Worm (Caenorhabditis elegans) whole organism, early embryonic: ENCODE data around the gene T05G5.1.

ENCODE experiments used
- B0310.2 ChIP-seq: sonication (generic microtip); optimal IDR thresholded peaks from 2 replicates; lab custom pipeline; 2016; ENCODE audit warnings: mild to moderate bottlenecking, missing genetic modification characterization, missing compliant biosample characterization
- F13C5.2 ChIP-seq: sonication (generic microtip); optimal IDR thresholded peaks from 2 replicates; lab custom pipeline; 2017; ENCODE audit warnings: mild to moderate bottlenecking, missing genetic modification characterization, inconsistent platforms, missing compliant biosample characterization
- aly-1 ChIP-seq: sonication (generic microtip); optimal IDR thresholded peaks from 2 replicates; lab custom pipeline; 2016; ENCODE audit warnings: missing genetic modification characterization, missing compliant biosample characterization
- ama-1 ChIP-seq: fragments of 150-350 bp; optimal IDR thresholded peaks from 2 replicates; lab custom pipeline; 2014
- ceh-13 ChIP-seq: fragments of 200-800 bp; sonication (Bioruptor generic); optimal IDR thresholded peaks from 2 replicates; lab custom pipeline; 2018; ENCODE audit warnings: mild to moderate bottlenecking, missing genetic modification characterization, missing compliant biosample characterization
- ceh-36 ChIP-seq: sonication (generic microtip); optimal IDR thresholded peaks from 2 replicates; lab custom pipeline; 2016; ENCODE audit warnings: missing genetic modification characterization, inconsistent platforms, missing compliant biosample characterization
- ets-7 ChIP-seq: sonication (generic microtip); optimal IDR thresholded peaks from 2 replicates; lab custom pipeline; 2016; ENCODE audit warnings: missing genotype, missing genetic modification characterization, missing compliant biosample characterization
- flt-1 ChIP-seq: fragments of 200-800 bp; sonication (Bioruptor generic); IDR thresholded peaks from 2 replicates; pipeline ENCODE4 v1.3.6; 2022; ENCODE audit warnings: missing genetic modification characterization, missing compliant biosample characterization
- hmbx-1 ChIP-seq: sonication (generic microtip); optimal IDR thresholded peaks from 2 replicates; lab custom pipeline; 2016; ENCODE audit warnings: mild to moderate bottlenecking, missing genetic modification characterization, missing compliant biosample characterization
- hmg-4 ChIP-seq: fragments of 200-800 bp; sonication (Bioruptor generic); optimal IDR thresholded peaks from 2 replicates; lab custom pipeline; 2018; ENCODE audit warnings: mild to moderate bottlenecking, missing genetic modification characterization, missing compliant biosample characterization
- hnd-1 ChIP-seq: sonication (generic microtip); optimal IDR thresholded peaks from 2 replicates; lab custom pipeline; 2016; ENCODE audit warnings: missing genetic modification characterization, missing compliant biosample characterization
- pes-1 ChIP-seq: fragments of 200-800 bp; sonication (Bioruptor generic); IDR thresholded peaks from 2 replicates; pipeline ENCODE4 v1.3.6; 2022; ENCODE audit warnings: missing genetic modification reagents, missing genetic modification characterization, missing compliant biosample characterization
- scrt-1 ChIP-seq: fragments of 200-800 bp; sonication (Bioruptor generic); IDR thresholded peaks from 2 replicates; pipeline ENCODE4 v1.3.6; 2022; ENCODE audit warnings: missing genetic modification characterization, missing compliant biosample characterization
- sea-1 ChIP-seq: fragments of 200-800 bp; sonication (Bioruptor generic); conservative IDR thresholded peaks from 2 replicates; pipeline ENCODE4 v1.3.6; 2022; ENCODE audit warnings: missing genetic modification characterization, missing compliant biosample characterization
- tbx-11 ChIP-seq: fragments of 200-800 bp; sonication (Bioruptor generic); IDR thresholded peaks from 2 replicates; pipeline ENCODE4 v1.3.6; 2022; ENCODE audit warnings: missing genetic modification characterization, missing compliant biosample characterization
- tbx-37 ChIP-seq: fragments of 200-800 bp; sonication (Bioruptor generic); conservative IDR thresholded peaks from 2 replicates; pipeline ENCODE4 v1.3.6; 2022; ENCODE audit warnings: missing genetic modification reagents, missing genetic modification characterization, missing compliant biosample characterization
- tra-4 ChIP-seq: sonication (generic microtip); optimal IDR thresholded peaks from 2 replicates; lab custom pipeline; 2017; ENCODE audit warnings: missing genetic modification characterization, missing compliant biosample characterization

Gene T05G5.1

DNA sequence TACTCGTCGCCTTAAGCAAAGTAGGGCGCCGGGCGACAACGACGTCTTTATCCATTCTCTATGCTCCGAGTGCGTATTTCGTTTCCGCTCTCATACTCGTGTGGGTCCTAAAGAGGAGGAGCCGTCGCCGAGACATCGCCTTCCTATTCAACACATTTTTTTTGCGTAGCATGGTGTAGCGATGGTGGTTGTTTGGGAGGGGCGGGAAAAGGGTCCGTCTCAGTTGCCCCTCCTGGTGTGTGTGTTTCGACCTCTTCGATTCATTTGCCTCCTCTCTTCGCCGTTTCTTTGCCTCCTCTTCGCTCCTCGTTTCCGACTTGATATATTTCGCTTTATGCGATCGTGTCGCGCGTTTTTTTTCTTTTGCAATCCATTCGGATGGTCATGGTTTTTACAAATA is 41.3 kb downstream of the T05G5.1 start:
- no peak for TF ChIP-seq aly-1 (tag; lab: Kevin White, UChicago)
- TF ChIP-seq hmbx-1 (tag; lab: Kevin White, UChicago): no peak
- no peak for TF ChIP-seq tra-4 (tag; lab: Kevin White, UChicago)
- no peak for TF ChIP-seq hmg-4
- no peak for TF ChIP-seq ceh-36 (tag; lab: Kevin White, UChicago)
- no peak for TF ChIP-seq tbx-37

DNA sequence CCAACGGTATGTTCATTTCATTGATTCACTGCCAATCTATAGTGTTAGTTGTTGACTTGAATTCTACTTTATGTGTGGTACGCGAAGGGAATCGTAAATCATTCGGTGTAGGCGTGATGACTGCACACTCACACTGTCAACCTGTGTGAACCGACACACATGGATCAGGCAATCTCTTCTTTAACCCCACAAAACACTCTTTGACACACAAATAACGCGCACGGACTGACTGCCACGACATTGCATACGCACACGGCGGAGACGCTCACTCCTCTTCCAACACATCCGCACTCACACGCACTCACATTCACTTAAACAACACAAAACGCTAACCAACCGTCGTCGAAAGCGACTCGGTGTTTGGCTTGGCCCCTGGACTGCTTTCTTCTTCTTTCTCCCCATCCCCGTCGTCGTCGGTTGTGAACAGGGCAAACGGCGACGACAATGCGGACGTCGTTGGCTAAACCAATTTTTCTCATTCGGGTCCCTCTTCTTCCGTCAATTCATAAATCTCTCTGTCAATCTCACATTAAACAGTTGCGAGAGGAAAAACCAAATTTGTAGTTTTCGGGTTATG is 42.9 kb downstream of the T05G5.1 start:
- TF ChIP-seq hmbx-1 (tag; lab: Kevin White, UChicago) (no peak), tbx-37 (no peak), flt-1 (GFP tag; lab: Robert Waterston, UW) (no peak), tra-4 (tag; lab: Kevin White, UChicago) (no peak), scrt-1 (GFP tag; lab: Robert Waterston, UW) (no peak), hnd-1 (no peak), ceh-36 (tag; lab: Kevin White, UChicago) (no peak), F13C5.2 (tag; lab: Kevin White, UChicago) (no peak), aly-1 (tag; lab: Kevin White, UChicago) (no peak), B0310.2 (tag; lab: Kevin White, UChicago) (no peak), ceh-13 (GFP tag; lab: Kevin White, UChicago) (no peak), sea-1 (GFP tag; lab: Robert Waterston, UW) (0 out of 2 replicates have a peak, but pooled peaks have one; percentile 25), ets-7 (tag; lab: Kevin White, UChicago) (peak; percentile 7), pes-1 (GFP tag; lab: Robert Waterston, UW) (no peak), hmg-4 (peak; percentile 59), ama-1 (lab: Kevin White, UChicago) (no peak)

DNA sequence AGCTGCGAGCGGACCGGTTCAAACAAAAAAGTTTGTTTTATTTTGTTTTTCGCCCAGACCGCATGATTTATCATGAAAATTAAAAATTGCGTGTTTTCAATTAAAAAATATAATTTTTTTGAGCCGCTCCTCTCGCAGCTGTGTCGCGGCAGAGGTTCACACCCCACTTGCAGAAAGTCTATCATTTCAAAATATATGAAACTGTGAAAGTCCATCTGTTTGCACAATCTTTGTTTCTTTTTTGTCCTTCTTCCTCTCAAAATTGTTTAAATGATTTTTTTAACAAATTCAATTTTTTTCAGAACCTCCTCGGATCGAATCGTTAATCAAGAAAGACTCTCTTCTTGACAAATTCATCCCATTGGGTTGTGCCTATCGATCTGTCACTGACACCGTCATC is 43.6 kb downstream of the T05G5.1 start, which contains the start of gene tlk-1:
TSS of gene tlk-1 (plus strand) at position 301 of the 400 bp plus-strand sequence.
- TF ChIP-seq hnd-1 (no peak), hmbx-1 (tag; lab: Kevin White, UChicago) (no peak), aly-1 (tag; lab: Kevin White, UChicago) (no peak), scrt-1 (GFP tag; lab: Robert Waterston, UW) (no peak), tra-4 (tag; lab: Kevin White, UChicago) (no peak), ceh-36 (tag; lab: Kevin White, UChicago) (no peak), ceh-13 (GFP tag; lab: Kevin White, UChicago) (no peak), B0310.2 (tag; lab: Kevin White, UChicago) (no peak), flt-1 (GFP tag; lab: Robert Waterston, UW) (no peak), ets-7 (tag; lab: Kevin White, UChicago) (no peak), hmg-4 (no peak), F13C5.2 (tag; lab: Kevin White, UChicago) (no peak), tbx-11 (GFP tag; lab: Robert Waterston, UW) (no peak), sea-1 (GFP tag; lab: Robert Waterston, UW) (no peak), pes-1 (GFP tag; lab: Robert Waterston, UW) (no peak), tbx-37 (no peak), ama-1 (lab: Kevin White, UChicago) (no peak)

DNA sequence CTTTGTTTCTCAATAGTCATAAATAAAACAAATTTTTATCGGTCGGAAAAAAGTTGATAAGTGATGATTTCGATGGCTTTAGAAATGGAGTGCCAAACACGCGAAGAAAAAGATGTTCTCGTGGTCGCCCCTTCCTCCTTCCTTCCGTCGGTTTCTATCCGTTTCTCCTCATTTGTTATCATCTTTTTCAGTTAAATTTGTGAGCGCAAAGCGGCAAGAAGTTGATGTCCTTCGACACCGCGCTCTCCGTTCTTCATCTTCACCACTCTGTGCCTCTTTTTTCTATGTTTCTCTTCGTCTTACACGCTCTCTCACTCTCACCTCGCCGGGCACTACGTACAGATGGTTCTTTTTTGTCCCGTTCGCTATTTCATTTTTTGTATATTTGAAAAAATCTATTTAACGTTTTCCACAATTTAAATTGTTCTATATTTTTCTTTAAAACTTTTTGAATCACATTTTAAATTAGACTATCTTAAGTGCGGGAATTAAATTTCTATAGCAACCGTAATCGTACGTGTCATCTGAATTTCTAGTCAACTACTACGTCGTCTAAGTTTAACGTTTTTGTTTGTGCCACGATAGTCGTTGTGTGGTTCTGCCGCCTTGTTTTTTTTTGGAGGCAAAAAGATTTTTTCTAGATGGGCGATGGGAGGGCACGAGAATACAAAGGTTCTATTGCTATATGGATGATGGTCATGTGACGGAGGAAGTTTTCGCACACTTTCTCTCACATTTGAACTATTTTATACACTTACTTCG is 44.3 kb downstream of the T05G5.1 start:
- TF ChIP-seq ceh-13 (GFP tag; lab: Kevin White, UChicago): no peak
- TF ChIP-seq ceh-36 (tag; lab: Kevin White, UChicago): no peak
- no peak for TF ChIP-seq aly-1 (tag; lab: Kevin White, UChicago)
- no peak for TF ChIP-seq pes-1 (GFP tag; lab: Robert Waterston, UW)
- TF ChIP-seq tbx-37: no peak
- TF ChIP-seq hmbx-1 (tag; lab: Kevin White, UChicago): no peak
- TF ChIP-seq B0310.2 (tag; lab: Kevin White, UChicago): no peak
- TF ChIP-seq ets-7 (tag; lab: Kevin White, UChicago): no peak
- no peak for TF ChIP-seq scrt-1 (GFP tag; lab: Robert Waterston, UW)

DNA sequence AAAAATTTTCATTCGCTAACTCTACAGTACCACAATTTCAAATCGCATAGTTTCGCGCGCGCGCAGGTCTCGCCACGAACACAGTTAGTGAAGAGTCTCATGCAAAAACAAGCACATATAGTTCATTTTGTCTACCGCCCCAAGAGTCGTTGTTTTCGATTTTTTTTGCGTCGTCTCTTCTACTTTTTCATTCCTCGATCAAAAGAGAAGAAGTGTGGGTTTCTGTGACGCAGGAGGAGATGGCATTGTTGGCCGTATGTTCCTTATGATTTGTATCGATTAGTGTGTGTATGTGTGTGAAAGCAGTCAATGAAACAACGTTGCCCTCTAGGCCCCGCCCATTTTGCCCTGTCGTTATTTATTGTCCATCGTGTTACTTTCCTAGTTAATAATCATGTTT is 45.3 kb downstream of the T05G5.1 start:
- TF ChIP-seq tbx-37: no peak
- TF ChIP-seq ets-7 (tag; lab: Kevin White, UChicago): no peak
- no peak for TF ChIP-seq ama-1 (lab: Kevin White, UChicago)
- TF ChIP-seq tbx-11 (GFP tag; lab: Robert Waterston, UW): no peak
- no peak for TF ChIP-seq hmg-4
- no peak for TF ChIP-seq tra-4 (tag; lab: Kevin White, UChicago)
- no peak for TF ChIP-seq scrt-1 (GFP tag; lab: Robert Waterston, UW)
- TF ChIP-seq flt-1 (GFP tag; lab: Robert Waterston, UW): no peak
- TF ChIP-seq sea-1 (GFP tag; lab: Robert Waterston, UW): no peak
- TF ChIP-seq F13C5.2 (tag; lab: Kevin White, UChicago): no peak

DNA sequence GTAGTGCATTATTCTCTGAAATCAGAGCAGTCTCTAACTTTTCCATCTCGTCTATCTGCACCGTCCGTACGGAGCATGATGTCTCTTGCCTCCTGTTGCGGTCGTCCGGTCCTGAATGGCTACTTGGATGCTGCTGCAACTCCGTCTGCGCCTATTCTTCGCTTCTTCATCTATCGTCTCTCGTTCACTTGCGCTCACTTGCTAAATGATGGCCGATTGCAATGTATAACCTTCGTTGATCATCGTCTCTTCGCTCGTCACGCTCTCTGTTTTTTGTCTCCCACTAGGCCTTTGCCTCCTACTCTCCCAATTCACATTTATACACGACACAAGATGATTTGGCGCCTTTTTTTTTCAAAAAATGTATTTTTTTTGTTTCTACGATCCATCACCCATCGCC is 45.8 kb downstream of the T05G5.1 start:
- no peak for TF ChIP-seq sea-1 (GFP tag; lab: Robert Waterston, UW)
- TF ChIP-seq flt-1 (GFP tag; lab: Robert Waterston, UW): no peak
- TF ChIP-seq tra-4 (tag; lab: Kevin White, UChicago): no peak
- TF ChIP-seq ceh-13 (GFP tag; lab: Kevin White, UChicago): no peak
- TF ChIP-seq hmg-4: peak; percentile 60
- no peak for TF ChIP-seq ceh-36 (tag; lab: Kevin White, UChicago)

DNA sequence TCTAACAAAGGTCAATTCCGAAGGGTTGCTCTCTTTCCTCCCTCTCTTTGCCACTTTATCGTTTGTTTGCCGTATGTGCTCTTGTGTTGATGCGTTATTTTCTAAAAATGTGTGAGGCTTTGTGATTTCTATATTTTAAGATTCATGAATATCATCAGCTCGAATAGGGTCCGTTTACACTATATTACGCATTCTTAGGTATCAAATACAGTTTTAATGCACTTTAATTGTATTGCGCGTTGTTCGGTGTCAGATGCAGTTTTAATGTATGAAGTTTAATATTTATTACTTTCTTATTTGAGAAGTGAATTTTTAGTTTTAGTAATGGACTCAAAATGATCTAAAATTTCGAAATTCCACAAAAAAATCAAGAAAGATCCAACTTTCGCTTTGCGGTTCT is 46.7 kb downstream of the T05G5.1 start, which contains the start of gene bud-31:
TSS of gene bud-31 (minus strand) at position 101 of the 400 bp plus-strand sequence.
- TF ChIP-seq hmbx-1 (tag; lab: Kevin White, UChicago): no peak
- TF ChIP-seq ama-1 (lab: Kevin White, UChicago): no peak
- no peak for TF ChIP-seq tbx-11 (GFP tag; lab: Robert Waterston, UW)
- no peak for TF ChIP-seq pes-1 (GFP tag; lab: Robert Waterston, UW)
